Fruit fly (Drosophila melanogaster): ENCODE results near the gene Mob2.

dm6 chr3L:11604227-11604626 lies 42.2 kb upstream of the Mob2 start:
- TF ChIP-seq CG9705 (GFP tag; optimal IDR thresholded peaks at IDR 0.05) (no peak), woc (GFP tag; optimal IDR thresholded peaks at IDR 0.05) (no peak), tai (GFP tag; optimal IDR thresholded peaks at IDR 0.05) (no peak), CG32264 (GFP tag; optimal IDR thresholded peaks at IDR 0.05) (no peak), dsf (GFP tag; optimal IDR thresholded peaks at IDR 0.05; ENCODE audit: borderline replicate concordance) (no peak), fru (GFP tag; optimal IDR thresholded peaks at IDR 0.05) (no peak), h (GFP tag; optimal IDR thresholded peaks at IDR 0.05) (no peak), Mio (GFP tag; optimal IDR thresholded peaks at IDR 0.05) (no peak), br (GFP tag; optimal IDR thresholded peaks at IDR 0.05) (no peak), Sp1 (GFP tag; optimal IDR thresholded peaks at IDR 0.05) (no peak)

Data from whole organism, wandering third instar larva.